Worm (Caenorhabditis elegans): ENCODE measurements around the gene K02D10.1.

K02D10.1 gene

ce11 chrIII:8801864-8802818 is 32.8 kb downstream of the K02D10.1 start (continued):
- TF ChIP-seq zag-1 (tag; optimal IDR thresholded peaks at IDR 0.05) (peak; percentile 64), tag-97 (GFP tag; IDR thresholded peaks at IDR 0.05) (no peak), aha-1 (tag) (peak; percentile 100), unc-39 (tag; optimal IDR thresholded peaks at IDR 0.05) (no peak), ztf-11 (tag; optimal IDR thresholded peaks at IDR 0.05) (no peak), D1046.2 (GFP tag; IDR thresholded peaks at IDR 0.05) (no peak), snpc-1.2 (GFP tag; IDR thresholded peaks at IDR 0.05) (peak; percentile 29; the same call in 1 of the 2 replicates), spr-3 (GFP tag; optimal IDR thresholded peaks at IDR 0.05) (peak; percentile 21), mdl-1 (tag; optimal IDR thresholded peaks at IDR 0.05) (peak; percentile 94 to 98), sdz-12 (GFP tag; optimal IDR thresholded peaks at IDR 0.05) (no peak), zip-11 (GFP tag; IDR thresholded peaks at IDR 0.05) (no peak), nhr-41 (GFP tag; IDR thresholded peaks at IDR 0.05) (peak; percentile 47; the same call in 1 of the 2 replicates), ceh-32 (tag; optimal IDR thresholded peaks at IDR 0.05; ENCODE audit: poor library complexity) (peak; percentile 55), zip-2 (tag; optimal IDR thresholded peaks at IDR 0.05) (no peak), nhr-28 (tag; optimal IDR thresholded peaks at IDR 0.05) (peak; percentile 96), daf-19 (GFP tag; conservative IDR thresholded peaks at IDR 0.05) (0 out of 2 replicates have a peak, but pooled peaks have one; percentile 58), attf-4 (tag; optimal IDR thresholded peaks at IDR 0.05) (peak; percentile 81), F10B5.3 (tag; optimal IDR thresholded peaks at IDR 0.05) (peak; percentile 69), lin-1 (GFP tag; IDR thresholded peaks at IDR 0.05) (peak; percentile 75; the same call in 1 of the 2 replicates), lin-29 (GFP tag; IDR thresholded peaks at IDR 0.05) (peak; percentile 44; the same call in 1 of the 2 replicates), php-3 (GFP tag; IDR thresholded peaks at IDR 0.05) (no peak), lin-39 (tag; optimal IDR thresholded peaks at IDR 0.05) (peak; percentile 34), dmd-6 (GFP tag; IDR thresholded peaks at IDR 0.05) (peak; percentile 96), mep-1 (tag; optimal IDR thresholded peaks at IDR 0.05) (peak; percentile 97), Y75B8A.6 (GFP tag; IDR thresholded peaks at IDR 0.05) (peak; percentile 17; the same call in 1 of the 2 replicates), nhr-102 (tag; optimal IDR thresholded peaks at IDR 0.05) (peak; percentile 94), nhr-11 (tag; optimal IDR thresholded peaks at IDR 0.05) (peak; percentile 96), ceh-82 (tag; optimal IDR thresholded peaks at IDR 0.05) (no peak), arid-1 (GFP tag; conservative IDR thresholded peaks at IDR 0.05) (0 out of 2 replicates have a peak, but pooled peaks have one; percentile 12), madf-5 (GFP tag; IDR thresholded peaks at IDR 0.05) (0 out of 4 replicates have a peak, but pooled peaks of 1 of the 2 experiments have one; percentile 5), hlh-30 (tag; optimal IDR thresholded peaks at IDR 0.05; ENCODE audit: insufficient read depth) (peak; percentile 98), dve-1 (tag; optimal IDR thresholded peaks at IDR 0.05; ENCODE audit: insufficient read depth) (peak; percentile 98), ceh-28 (tag; optimal IDR thresholded peaks at IDR 0.05) (peak; percentile 68), ceh-44 (GFP tag; IDR thresholded peaks at IDR 0.05) (peak; percentile 55; the same call in 1 of the 2 replicates), zfp-3 (GFP tag; conservative IDR thresholded peaks at IDR 0.05) (peak; percentile 59; the same call in 1 of the 2 replicates), nhr-76 (tag; optimal IDR thresholded peaks at IDR 0.05) (no peak), daf-12 (tag; optimal IDR thresholded peaks at IDR 0.05) (no peak), nhr-48 (tag; optimal IDR thresholded peaks at IDR 0.05) (peak; percentile 95), tra-1 (GFP tag; IDR thresholded peaks at IDR 0.05) (peak; percentile 70), fkh-10 (GFP tag; optimal IDR thresholded peaks at IDR 0.05) (peak; percentile 90), unc-130 (GFP tag; optimal IDR thresholded peaks at IDR 0.05) (peak; percentile 27), pha-4 (GFP tag; IDR thresholded peaks at IDR 0.05) (peak; percentile 81), pha-4 (tag; optimal IDR thresholded peaks at IDR 0.05) (peak; percentile 86), skn-1 (tag; optimal IDR thresholded peaks at IDR 0.05) (no peak), zfp-2 (tag; optimal IDR thresholded peaks at IDR 0.05) (no peak), R02D3.7 (tag; optimal IDR thresholded peaks at IDR 0.05) (no peak), ZK546.5 (tag; optimal IDR thresholded peaks at IDR 0.05) (no peak), F49E8.2 (tag; optimal IDR thresholded peaks at IDR 0.05; ENCODE audit: borderline replicate concordance) (no peak), aly-2 (tag; optimal IDR thresholded peaks at IDR 0.05) (no peak)
